Fruit fly (Drosophila melanogaster): ENCODE data around the gene eRF3.
A peak's percentile ranks its signal among the peaks of the same experiment; 100 is the strongest.

Gene eRF3

dm6 chr2L:12424555-12424954 is 9.7 kb upstream of the eRF3 start, which contains the start of gene Fam92 (continued):
- no peak for TF ChIP-seq mirr (GFP tag; optimal IDR thresholded peaks at IDR 0.05)
- peak; percentile 92 for TF ChIP-seq Med (GFP tag)
- TF ChIP-seq Spps (tag; optimal IDR thresholded peaks at IDR 0.05) = no peak
- peak; percentile 70 for TF ChIP-seq CG7987 (GFP tag; optimal IDR thresholded peaks at IDR 0.05)
- TF ChIP-seq CG7745 (tag; optimal IDR thresholded peaks at IDR 0.05) = no peak
- TF ChIP-seq Six4 (GFP tag; optimal IDR thresholded peaks at IDR 0.05) = peak; percentile 39
- peak; percentile 27 for TF ChIP-seq sd (tag; optimal IDR thresholded peaks at IDR 0.05)
- TF ChIP-seq CG17359 (tag; optimal IDR thresholded peaks at IDR 0.05) = peak; percentile 67
- no peak for TF ChIP-seq btn (GFP tag; optimal IDR thresholded peaks at IDR 0.05)
- TF ChIP-seq CG11695 (GFP tag; IDR thresholded peaks at IDR 0.05) = no peak
- TF ChIP-seq zen (tag; optimal IDR thresholded peaks at IDR 0.05) = peak; percentile 24
- TF ChIP-seq CG14860 (GFP tag; IDR thresholded peaks at IDR 0.05; ENCODE audit: partially characterized antibody) = no peak
- no peak for TF ChIP-seq Ada2b (GFP tag; IDR thresholded peaks at IDR 0.05)
- no peak for TF ChIP-seq rib (GFP tag; IDR thresholded peaks at IDR 0.05)
- TF ChIP-seq Vsx1 (GFP tag; optimal IDR thresholded peaks at IDR 0.05) = no peak
- no peak for TF ChIP-seq CG7556 (GFP tag; optimal IDR thresholded peaks at IDR 0.05)
- TF ChIP-seq Ets97D (GFP tag; optimal IDR thresholded peaks at IDR 0.05) = peak; percentile 68
- no peak for TF ChIP-seq ato (GFP tag; IDR thresholded peaks at IDR 0.05; ENCODE audit: partially characterized antibody)
- no peak for TF ChIP-seq CG8281 (tag; optimal IDR thresholded peaks at IDR 0.05)
- no peak for TF ChIP-seq crc (GFP tag; optimal IDR thresholded peaks at IDR 0.05)
- TF ChIP-seq CG2202 (tag; optimal IDR thresholded peaks at IDR 0.05) = no peak
- TF ChIP-seq gfzf (GFP tag; optimal IDR thresholded peaks at IDR 0.05) = peak; percentile 15
- no peak for TF ChIP-seq CG33557 (GFP tag; optimal IDR thresholded peaks at IDR 0.05)
- TF ChIP-seq pfk (GFP tag; optimal IDR thresholded peaks at IDR 0.05) = peak; percentile 8
- peak; percentile 42 for TF ChIP-seq bab2 (GFP tag; optimal IDR thresholded peaks at IDR 0.05)
- TF ChIP-seq CG18262 (tag; optimal IDR thresholded peaks at IDR 0.05) = peak; percentile 54
- no peak for TF ChIP-seq C15 (GFP tag; IDR thresholded peaks at IDR 0.05)
- TF ChIP-seq CG34422 (GFP tag; IDR thresholded peaks at IDR 0.05) = no peak
- TF ChIP-seq Sry-δ (GFP tag; optimal IDR thresholded peaks at IDR 0.05) = peak; percentile 9
- peak; percentile 41 for TF ChIP-seq CG1233 (GFP tag; optimal IDR thresholded peaks at IDR 0.05)
- TF ChIP-seq GATAe (GFP tag; conservative IDR thresholded peaks at IDR 0.05) = no peak
- no peak for TF ChIP-seq sqz (GFP tag; optimal IDR thresholded peaks at IDR 0.05)
- TF ChIP-seq Dfd (GFP tag; optimal IDR thresholded peaks at IDR 0.05) = no peak
- TF ChIP-seq schlank (tag; optimal IDR thresholded peaks at IDR 0.05) = no peak
- no peak for TF ChIP-seq CG12155 (GFP tag; optimal IDR thresholded peaks at IDR 0.05)
- no peak for TF ChIP-seq tio (GFP tag; optimal IDR thresholded peaks at IDR 0.05)
- no peak for TF ChIP-seq salm (tag; optimal IDR thresholded peaks at IDR 0.05)
- TF ChIP-seq Antp (GFP tag; optimal IDR thresholded peaks at IDR 0.05) = peak; percentile 40
- TF ChIP-seq CG7928 (GFP tag; optimal IDR thresholded peaks at IDR 0.05) = no peak
- no peak for TF ChIP-seq CG10274 (GFP tag; optimal IDR thresholded peaks at IDR 0.05)
- TF ChIP-seq HmgZ (tag; optimal IDR thresholded peaks at IDR 0.05) = peak; percentile 51
- TF ChIP-seq usp (GFP tag; optimal IDR thresholded peaks at IDR 0.05) = no peak
- TF ChIP-seq CG2120 (GFP tag; optimal IDR thresholded peaks at IDR 0.05) = peak; percentile 47
- no peak for TF ChIP-seq nerfin-2 (GFP tag; IDR thresholded peaks at IDR 0.05; ENCODE audit: partially characterized antibody)
- TF ChIP-seq Lhr (GFP tag; optimal IDR thresholded peaks at IDR 0.05) = peak; percentile 79
- TF ChIP-seq slbo (GFP tag; IDR thresholded peaks at IDR 0.05) = peak; percentile 60; the same call in 1 of the 2 replicates
- TF ChIP-seq grau (tag; optimal IDR thresholded peaks at IDR 0.05) = peak; percentile 65
- peak; percentile 72 for TF ChIP-seq vvl (GFP tag; IDR thresholded peaks at IDR 0.05)
- 0 out of 2 replicates have a peak, but pooled peaks have one; percentile 7 for TF ChIP-seq CG8765 (GFP tag; IDR thresholded peaks at IDR 0.05)
- TF ChIP-seq CG9215 (GFP tag; IDR thresholded peaks at IDR 0.05) = no peak
- TF ChIP-seq pb (GFP tag; optimal IDR thresholded peaks at IDR 0.05) = no peak
- peak; percentile 73; the same call in 1 of the 2 replicates for TF ChIP-seq CG32532 (GFP tag; IDR thresholded peaks at IDR 0.05)

All from whole organism, embryonic.